Fruit fly (Drosophila melanogaster) whole organism, prepupa: Measurements from ENCODE around the gene CG5191.
A peak's percentile ranks its signal among the peaks of the same experiment; 100 is the strongest.

Experiments
- Blimp-1 ChIP-seq: fragments of 200-800 bp; sonication (Bioruptor generic); optimal IDR thresholded peaks from 3 replicates; lab custom pipeline; 2017; ENCODE audit warnings: missing biosample characterization, missing genetic modification characterization, mild to moderate bottlenecking, moderate library complexity, missing genetic modification reagents
- CG10631 ChIP-seq: fragments of 200-800 bp; sonication (Bioruptor generic); optimal IDR thresholded peaks from 2 replicates; lab custom pipeline; 2016; ENCODE audit warnings: missing biosample characterization, missing genetic modification characterization
- CG10669 ChIP-seq: fragments of 200-800 bp; sonication (Bioruptor generic); optimal IDR thresholded peaks from 3 replicates; lab custom pipeline; 2018; ENCODE audit warnings: missing biosample characterization, mild to moderate bottlenecking, missing genetic modification characterization, moderate library complexity
- CG11294 ChIP-seq: fragments of 200-800 bp; sonication (Bioruptor generic); IDR thresholded peaks from 2 replicates; pipeline ENCODE4 v1.3.6; 2022; ENCODE audit warnings: missing biosample characterization, missing genetic modification characterization
- CG11762 ChIP-seq: fragments of 200-800 bp; sonication (Bioruptor generic); optimal IDR thresholded peaks from 3 replicates; lab custom pipeline; 2016; ENCODE audit warnings: missing biosample characterization, missing genetic modification characterization; ENCODE audit not compliant: insufficient read depth
- CG15336 ChIP-seq: fragments of 200-800 bp; sonication (Bioruptor generic); IDR thresholded peaks from 2 replicates; pipeline ENCODE4 v1.3.6; 2022; ENCODE audit warnings: missing biosample characterization, missing genetic modification characterization
- CG1621 ChIP-seq: fragments of 200-800 bp; sonication (Bioruptor generic); optimal IDR thresholded peaks from 3 replicates; lab custom pipeline; 2018; ENCODE audit warnings: missing biosample characterization, mild to moderate bottlenecking, missing genetic modification characterization
- CG16779 ChIP-seq: fragments of 200-800 bp; sonication (Bioruptor generic); optimal IDR thresholded peaks from 3 replicates; lab custom pipeline; 2017; ENCODE audit warnings: missing biosample characterization, mild to moderate bottlenecking, missing genetic modification characterization
- CG31627 ChIP-seq: fragments of 200-800 bp; sonication (Bioruptor generic); optimal IDR thresholded peaks from 3 replicates; lab custom pipeline; 2016; ENCODE audit warnings: missing biosample characterization, missing genetic modification characterization
- CG32006 ChIP-seq: fragments of 200-800 bp; sonication (Bioruptor generic); optimal IDR thresholded peaks from 3 replicates; lab custom pipeline; 2017; ENCODE audit warnings: missing biosample characterization, mild to moderate bottlenecking, missing genetic modification characterization
- CG34406 ChIP-seq: fragments of 200-800 bp; sonication (Bioruptor generic); optimal IDR thresholded peaks from 3 replicates; lab custom pipeline; 2016; ENCODE audit warnings: missing biosample characterization, missing genetic modification characterization
- CG3919 ChIP-seq: fragments of 200-800 bp; sonication (Bioruptor generic); optimal IDR thresholded peaks from 3 replicates; lab custom pipeline; 2016; ENCODE audit warnings: missing biosample characterization, missing genetic modification characterization
- CG6163 ChIP-seq: fragments of 200-800 bp; sonication (Bioruptor generic); IDR thresholded peaks from 3 replicates; pipeline ENCODE4 v1.3.6; 2022; ENCODE audit warnings: missing biosample characterization, missing genetic modification characterization
- CG6276 ChIP-seq: fragments of 200-800 bp; sonication (Bioruptor generic); optimal IDR thresholded peaks from 2 replicates; lab custom pipeline; 2017; ENCODE audit warnings: missing biosample characterization, mild to moderate bottlenecking, missing genetic modification characterization
- CG6792 ChIP-seq: fragments of 200-800 bp; sonication (Bioruptor generic); optimal IDR thresholded peaks from 3 replicates; lab custom pipeline; 2016; ENCODE audit warnings: missing biosample characterization, missing genetic modification characterization
- CG6808 ChIP-seq: fragments of 200-800 bp; sonication (Bioruptor generic); optimal IDR thresholded peaks from 3 replicates; lab custom pipeline; 2017; ENCODE audit warnings: missing biosample characterization, missing genetic modification characterization, mild to moderate bottlenecking, moderate library complexity, missing genetic modification reagents
- CG6854 ChIP-seq: fragments of 200-800 bp; sonication (Bioruptor generic); optimal IDR thresholded peaks from 2 replicates; lab custom pipeline; 2017; ENCODE audit warnings: missing biosample characterization, mild to moderate bottlenecking, missing genetic modification characterization
- CG7368 ChIP-seq: fragments of 200-800 bp; sonication (Bioruptor generic); optimal IDR thresholded peaks from 3 replicates; lab custom pipeline; 2016; ENCODE audit warnings: missing biosample characterization, missing genetic modification characterization
- CG8119 ChIP-seq: fragments of 200-800 bp; sonication (Bioruptor generic); IDR thresholded peaks from 3 replicates; pipeline ENCODE4 v1.3.6; 2022; ENCODE audit warnings: missing biosample characterization, missing genetic modification characterization
- CG8319 ChIP-seq: fragments of 200-800 bp; sonication (Bioruptor generic); optimal IDR thresholded peaks from 3 replicates; lab custom pipeline; 2016; ENCODE audit warnings: missing biosample characterization, missing genetic modification characterization
- CG8632 ChIP-seq: fragments of 200-800 bp; sonication (Bioruptor generic); optimal IDR thresholded peaks from 3 replicates; lab custom pipeline; 2016; ENCODE audit warnings: missing biosample characterization, missing genetic modification characterization
- CG9139 ChIP-seq: fragments of 200-800 bp; sonication (Bioruptor generic); optimal IDR thresholded peaks from 3 replicates; lab custom pipeline; 2017; ENCODE audit warnings: missing biosample characterization, mild to moderate bottlenecking, missing genetic modification characterization
- Eip75B ChIP-seq: fragments of 200-800 bp; sonication (Bioruptor generic); optimal IDR thresholded peaks from 3 replicates; lab custom pipeline; 2016; ENCODE audit warnings: missing biosample characterization, missing genetic modification characterization
- Eip78C ChIP-seq: fragments of 200-800 bp; sonication (Bioruptor generic); peaks from one replicate; lab custom pipeline; 2016; ENCODE audit warnings: missing biosample characterization, missing genetic modification characterization
- Eip93F ChIP-seq: fragments of 200-800 bp; sonication (Bioruptor generic); optimal IDR thresholded peaks from 2 replicates; lab custom pipeline; 2016; ENCODE audit warnings: missing biosample characterization, mild to moderate bottlenecking, missing genetic modification characterization
- Ets96B ChIP-seq: fragments of 200-800 bp; optimal IDR thresholded peaks from 2 replicates; lab custom pipeline; 2019; ENCODE audit warnings: missing biosample characterization, mild to moderate bottlenecking, missing genetic modification characterization, moderate library complexity
- Gug ChIP-seq: fragments of 200-800 bp; sonication (Bioruptor generic); IDR thresholded peaks from 2 replicates; pipeline ENCODE4 v1.3.6; 2022; ENCODE audit warnings: missing biosample characterization, missing genetic modification characterization
- Hr38 ChIP-seq: sonication (Bioruptor generic); optimal IDR thresholded peaks from 2 replicates; lab custom pipeline; 2016; ENCODE audit warnings: missing biosample characterization, missing genetic modification characterization
- Hr39 ChIP-seq: fragments of 200-800 bp; sonication (Bioruptor generic); optimal IDR thresholded peaks from 2 replicates; lab custom pipeline; 2016; ENCODE audit warnings: missing biosample characterization, missing genetic modification characterization
- Hr4 ChIP-seq: fragments of 200-800 bp; sonication (Bioruptor generic); optimal IDR thresholded peaks from 3 replicates; lab custom pipeline; 2016; ENCODE audit warnings: missing biosample characterization, missing genetic modification characterization
- Lpt ChIP-seq: fragments of 200-800 bp; sonication (Bioruptor generic); optimal IDR thresholded peaks from 3 replicates; lab custom pipeline; 2016; ENCODE audit warnings: missing biosample characterization, missing genetic modification characterization
- OdsH ChIP-seq: fragments of 200-800 bp; sonication (Bioruptor generic); optimal IDR thresholded peaks from 3 replicates; lab custom pipeline; 2016; ENCODE audit warnings: missing biosample characterization, missing genetic modification characterization
- Sox102F ChIP-seq: fragments of 200-800 bp; sonication (Bioruptor generic); optimal IDR thresholded peaks from 2 replicates; lab custom pipeline; 2016; ENCODE audit warnings: missing biosample characterization, mild to moderate bottlenecking, missing genetic modification characterization
- Sox15 ChIP-seq: fragments of 200-800 bp; sonication (Bioruptor generic); optimal IDR thresholded peaks from 3 replicates; lab custom pipeline; 2016; ENCODE audit warnings: missing biosample characterization, missing genetic modification characterization
- achi ChIP-seq: fragments of 200-800 bp; sonication (Bioruptor generic); optimal IDR thresholded peaks from 3 replicates; lab custom pipeline; 2016; ENCODE audit warnings: missing biosample characterization, missing genetic modification characterization
- acj6 ChIP-seq: fragments of 200-800 bp; sonication (Bioruptor generic); optimal IDR thresholded peaks from 3 replicates; lab custom pipeline; 2016; ENCODE audit warnings: missing biosample characterization, missing genetic modification characterization
- dac ChIP-seq: fragments of 200-800 bp; sonication (Bioruptor generic); optimal IDR thresholded peaks from 2 replicates; lab custom pipeline; 2017; ENCODE audit warnings: missing biosample characterization, mild to moderate bottlenecking, missing genetic modification characterization
- dsx ChIP-seq: fragments of 200-800 bp; optimal IDR thresholded peaks from 3 replicates; lab custom pipeline; 2019; ENCODE audit warnings: missing biosample characterization, mild to moderate bottlenecking, missing genetic modification characterization, moderate library complexity; ENCODE audit not compliant: poor library complexity, severe bottlenecking
- eg ChIP-seq: fragments of 200-800 bp; sonication (Bioruptor generic); IDR thresholded peaks from 3 replicates; pipeline ENCODE4 v1.3.6; 2022; ENCODE audit warnings: missing biosample characterization, missing genetic modification characterization
- esn ChIP-seq: fragments of 200-800 bp; sonication (Bioruptor generic); optimal IDR thresholded peaks from 2 replicates; lab custom pipeline; 2016; ENCODE audit warnings: missing biosample characterization, mild to moderate bottlenecking, missing genetic modification characterization, moderate library complexity
- fkh ChIP-seq: fragments of 200-800 bp; sonication (Bioruptor generic); optimal IDR thresholded peaks from 3 replicates; lab custom pipeline; 2017; ENCODE audit warnings: missing biosample characterization, mild to moderate bottlenecking, missing genetic modification characterization, moderate library complexity
- pdm3 ChIP-seq: fragments of 200-800 bp; sonication (Bioruptor generic); optimal IDR thresholded peaks from 3 replicates; lab custom pipeline; 2016; ENCODE audit warnings: missing biosample characterization, missing genetic modification characterization
- salr ChIP-seq, 2 experiments: fragments of 200-800 bp; sonication (Bioruptor generic); optimal IDR thresholded peaks; 3 replicates each; lab custom pipeline; 2016 to 2018; ENCODE audit warnings: missing biosample characterization in 2 of 2, missing genetic modification characterization in 2 of 2, mild to moderate bottlenecking in 1 of 2
- spab ChIP-seq: fragments of 200-800 bp; sonication (Bioruptor generic); optimal IDR thresholded peaks from 2 replicates; lab custom pipeline; 2017; ENCODE audit warnings: missing biosample characterization, mild to moderate bottlenecking, missing genetic modification characterization, missing genetic modification reagents
- ss ChIP-seq, 2 experiments: fragments of 200-800 bp; sonication (Bioruptor generic); optimal IDR thresholded peaks; 2 replicates in 1 of 2; 3 replicates in 1 of 2; lab custom pipeline; 2017 to 2018; ENCODE audit warnings: mild to moderate bottlenecking in 2 of 2, missing biosample characterization in 2 of 2, missing genetic modification characterization in 2 of 2, moderate library complexity in 1 of 2
- svp ChIP-seq: fragments of 200-800 bp; sonication (Bioruptor generic); peaks from one replicate; lab custom pipeline; 2016; ENCODE audit warnings: missing biosample characterization, missing genetic modification characterization

The CG5191 gene

dm6 chr3R:20593463-20593838, 32.8 kb downstream of the CG5191 start:
- TF ChIP-seq CG8119 (GFP tag; lab: Robert Waterston, UW) (0 out of 3 replicates have a peak, but pooled peaks have one; percentile 14), svp (GFP tag; lab: Kevin White, UChicago) (peak; percentile 62), acj6 (GFP tag; lab: Kevin White, UChicago) (no peak), achi (no peak)
- TF ChIP-seq, all 60 proteins: peak for 2

dm6 chr3R:20594194-20595144, 33.8 kb downstream of the CG5191 start:
- TF ChIP-seq esn (GFP tag; lab: Kevin White, UChicago) (peak; percentile 86), OdsH (peak; percentile 89), CG3919 (GFP tag; lab: Kevin White, UChicago) (peak; percentile 91), Gug (GFP tag; lab: Robert Waterston, UW) (peak; percentile 74), CG7368 (GFP tag; lab: Kevin White, UChicago) (peak; percentile 78), salr (GFP tag; optimal IDR thresholded peaks at IDR 0.05; lab: Kevin White, UChicago) (peak; percentile 35 to 91), CG6792 (GFP tag; lab: Kevin White, UChicago) (peak; percentile 88), CG15336 (GFP tag; lab: Robert Waterston, UW) (peak; percentile 95), spab (GFP tag; lab: Kevin White, UChicago) (peak; percentile 92), CG6163 (GFP tag; lab: Robert Waterston, UW) (peak; percentile 84), CG1621 (tag; lab: Kevin White, UChicago) (peak; percentile 65), CG6276 (peak; percentile 69), CG34406 (GFP tag; lab: Kevin White, UChicago) (peak; percentile 93), CG6808 (GFP tag; lab: Kevin White, UChicago) (peak; percentile 91), ss (GFP tag; optimal IDR thresholded peaks at IDR 0.05; lab: Kevin White, UChicago) (peak; percentile 92 to 94), achi (peak; percentile 90), CG11294 (GFP tag; lab: Robert Waterston, UW) (peak; percentile 62; the same call in 1 of the 2 replicates), Hr39 (peak; percentile 49), eg (GFP tag; lab: Robert Waterston, UW) (peak; percentile 75), acj6 (GFP tag; lab: Kevin White, UChicago) (peak; percentile 90), CG32006 (GFP tag; lab: Kevin White, UChicago) (peak; percentile 91), Blimp-1 (peak; percentile 90), Sox102F (GFP tag; lab: Kevin White, UChicago) (peak; percentile 65), Sox15 (GFP tag; lab: Kevin White, UChicago) (peak; percentile 73), Hr38 (no peak), dac (peak; percentile 70), CG6854 (GFP tag; lab: Kevin White, UChicago) (peak; percentile 54), Hr4 (GFP tag; lab: Kevin White, UChicago) (peak; percentile 63), Eip75B (peak; percentile 72), CG9139 (GFP tag; lab: Kevin White, UChicago) (peak; percentile 88), Lpt (peak; percentile 91), CG8119 (GFP tag; lab: Robert Waterston, UW) (peak; percentile 94), CG10669 (GFP tag; lab: Kevin White, UChicago) (peak; percentile 85), pdm3 (peak; percentile 68), dsx (peak; percentile 93), fkh (GFP tag; lab: Kevin White, UChicago) (peak; percentile 73), CG8632 (peak; percentile 92), CG16779 (peak; percentile 89), CG11762 (GFP tag; lab: Kevin White, UChicago) (peak; percentile 82), CG31627 (GFP tag; lab: Kevin White, UChicago) (peak; percentile 42), Eip78C (GFP tag; lab: Kevin White, UChicago) (peak; percentile 98), CG8319 (GFP tag; lab: Kevin White, UChicago) (peak; percentile 59), Ets96B (tag; lab: Kevin White, UChicago) (peak; percentile 95), Eip93F (peak; percentile 67), CG10631 (GFP tag; lab: Kevin White, UChicago) (peak; percentile 95)
